Fruit fly (Drosophila melanogaster) whole organism, prepupa: ENCODE data around the gene Kpc1.
A peak's percentile ranks its signal among the peaks of the same experiment; 100 is the strongest.

ENCODE experiments used
- CG32006 ChIP-seq: fragments of 200-800 bp; sonication (Bioruptor generic); optimal IDR thresholded peaks from 3 replicates; lab custom pipeline; 2017; ENCODE audit warnings: missing biosample characterization, mild to moderate bottlenecking, missing genetic modification characterization
- Eip75B ChIP-seq: fragments of 200-800 bp; sonication (Bioruptor generic); optimal IDR thresholded peaks from 3 replicates; lab custom pipeline; 2016; ENCODE audit warnings: missing biosample characterization, missing genetic modification characterization
- Gug ChIP-seq: fragments of 200-800 bp; sonication (Bioruptor generic); IDR thresholded peaks from 2 replicates; pipeline ENCODE4 v1.3.6; 2022; ENCODE audit warnings: missing biosample characterization, missing genetic modification characterization
- Sox14 ChIP-seq: fragments of 200-800 bp; sonication (Bioruptor generic); optimal IDR thresholded peaks from 3 replicates; lab custom pipeline; 2016; ENCODE audit warnings: missing biosample characterization, missing genetic modification characterization
- fkh ChIP-seq: fragments of 200-800 bp; sonication (Bioruptor generic); optimal IDR thresholded peaks from 3 replicates; lab custom pipeline; 2017; ENCODE audit warnings: missing biosample characterization, mild to moderate bottlenecking, missing genetic modification characterization, moderate library complexity
- pdm3 ChIP-seq: fragments of 200-800 bp; sonication (Bioruptor generic); optimal IDR thresholded peaks from 3 replicates; lab custom pipeline; 2016; ENCODE audit warnings: missing biosample characterization, missing genetic modification characterization
- salr ChIP-seq, 2 experiments: fragments of 200-800 bp; sonication (Bioruptor generic); optimal IDR thresholded peaks; 3 replicates each; lab custom pipeline; 2016 to 2018; ENCODE audit warnings: missing biosample characterization in 2 of 2, missing genetic modification characterization in 2 of 2, mild to moderate bottlenecking in 1 of 2
- svp ChIP-seq: fragments of 200-800 bp; sonication (Bioruptor generic); peaks from one replicate; lab custom pipeline; 2016; ENCODE audit warnings: missing biosample characterization, missing genetic modification characterization

The Kpc1 gene

dm6 chr3R:15145491-15145890 lies 50.5 kb downstream of the Kpc1 start (continued):
- TF ChIP-seq salr (GFP tag; optimal IDR thresholded peaks at IDR 0.05; lab: Kevin White, UChicago) (peak; percentile 54 to 58), pdm3 (GFP tag; lab: Kevin White, UChicago) (peak; percentile 81), Eip75B (GFP tag; lab: Kevin White, UChicago) (peak; percentile 80), svp (peak; percentile 82), Gug (GFP tag; lab: Robert Waterston, UW) (peak; percentile 66), Sox14 (GFP tag; lab: Kevin White, UChicago) (peak; percentile 60), fkh (no peak), CG32006 (GFP tag; lab: Kevin White, UChicago) (peak; percentile 85)
- TF ChIP-seq, all 60 proteins: peak for 47
